Worm (Caenorhabditis elegans) whole organism, L2 larva: ENCODE data around the gene ctsa-1.1.

Experiments used
- R02D3.7 ChIP-seq: fragments of 150-350 bp; optimal IDR thresholded peaks from 2 replicates; lab custom pipeline; 2014; ENCODE audit warnings: missing biosample characterization, missing genetic modification characterization
- egl-27 ChIP-seq: sonication (generic microtip); optimal IDR thresholded peaks from 3 replicates; lab custom pipeline; 2017; ENCODE audit warnings: missing biosample characterization, missing genetic modification reagents, missing genetic modification characterization
- lsy-2 ChIP-seq, 2 experiments: fragments of 150-350 bp in 1 of 2; sonication (generic microtip) in 1 of 2; optimal IDR thresholded peaks; 2 replicates each; lab custom pipeline; 2014 to 2017; ENCODE audit warnings: missing biosample characterization in 2 of 2, missing genetic modification characterization in 2 of 2
- mdl-1 ChIP-seq, 2 experiments: fragments of 150-350 bp in 1 of 2; sonication (generic microtip) in 1 of 2; optimal IDR thresholded peaks; 2 replicates each; lab custom pipeline; 2017; ENCODE audit warnings: missing biosample characterization in 2 of 2, missing genetic modification characterization in 2 of 2

- TF ChIP-seq lsy-2 (tag; optimal IDR thresholded peaks at IDR 0.05; lab: Kevin White, UChicago) (no peak), R02D3.7 (tag; lab: Kevin White, UChicago) (no peak), egl-27 (no peak), mdl-1 (tag; optimal IDR thresholded peaks at IDR 0.05; lab: Kevin White, UChicago) (no peak)
These were observed 3.6 kb upstream of the ctsa-1.1 start, which contains the start of gene F41C3.11 for ce11 chrII:4733848-4734247.
